Worm (Caenorhabditis elegans): ENCODE results near the gene mig-38.

Gene mig-38

DNA sequence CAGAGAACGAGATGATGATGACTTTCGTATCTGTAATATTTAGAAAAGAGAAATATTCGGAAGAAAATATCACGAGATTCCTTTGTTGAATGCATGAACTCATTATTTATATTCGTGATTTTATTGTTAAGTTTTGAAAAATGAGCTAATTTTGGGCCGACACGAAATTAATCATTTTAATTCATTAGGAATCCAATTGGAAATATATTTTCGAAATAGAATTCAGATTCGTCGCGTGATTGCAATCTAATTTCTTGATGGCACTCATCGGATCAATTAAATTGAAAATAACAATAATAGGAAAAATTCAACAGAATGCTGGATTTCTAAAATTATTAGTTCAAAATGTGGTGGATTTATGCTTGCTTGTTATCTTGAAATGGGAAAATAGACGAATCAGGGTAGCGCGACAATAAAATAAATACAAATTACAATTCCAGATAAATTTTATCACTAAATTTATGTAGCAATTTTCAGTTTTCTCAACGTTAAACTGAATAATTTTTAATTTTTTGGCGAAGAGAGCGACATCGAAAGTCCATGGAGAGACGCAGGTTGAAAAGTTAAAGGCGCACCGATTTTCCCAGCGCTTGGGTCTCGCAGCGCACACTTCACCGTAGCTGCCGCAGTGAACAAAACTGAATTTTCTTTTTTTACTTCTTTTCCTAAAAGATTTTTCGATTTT lies 7.8 kb downstream of the mig-38 start (continued):
- TF ChIP-seq unc-62 (GFP tag; optimal IDR thresholded peaks at IDR 0.05) (no peak), zag-1 (tag; optimal IDR thresholded peaks at IDR 0.05) (no peak)

ce11 chrIV:11602498-11603068 lies 8.5 kb downstream of the mig-38 start, which contains the start of gene rps-11:
Gene rps-11 (plus strand): TSS chrIV:11602641.
- TF ChIP-seq Y55F3AM.14 (GFP tag; optimal IDR thresholded peaks at IDR 0.05), result no peak
- TF ChIP-seq mab-5 (tag; optimal IDR thresholded peaks at IDR 0.05), result no peak
- no peak for TF ChIP-seq elt-3 (tag; optimal IDR thresholded peaks at IDR 0.05)
- TF ChIP-seq peb-1 (tag; optimal IDR thresholded peaks at IDR 0.05), result no peak
- no peak for TF ChIP-seq nhr-10 (tag; optimal IDR thresholded peaks at IDR 0.05)
- TF ChIP-seq ztf-11 (tag; optimal IDR thresholded peaks at IDR 0.05), result no peak
- no peak for TF ChIP-seq nhr-12 (tag; optimal IDR thresholded peaks at IDR 0.05)

ce11 chrIV:11603265-11603840 lies 9.3 kb downstream of the mig-38 start:
- TF ChIP-seq ceh-16 (tag; optimal IDR thresholded peaks at IDR 0.05) (no peak), fos-1 (tag; optimal IDR thresholded peaks at IDR 0.05) (no peak), ztf-11 (tag; optimal IDR thresholded peaks at IDR 0.05) (no peak), sem-4 (tag; optimal IDR thresholded peaks at IDR 0.05) (no peak), alr-1 (tag; optimal IDR thresholded peaks at IDR 0.05) (no peak), nhr-11 (tag; optimal IDR thresholded peaks at IDR 0.05) (no peak), nhr-23 (tag; optimal IDR thresholded peaks at IDR 0.05) (no peak), lsy-2 (tag; optimal IDR thresholded peaks at IDR 0.05) (no peak), aly-2 (tag; optimal IDR thresholded peaks at IDR 0.05) (no peak), nhr-237 (tag; optimal IDR thresholded peaks at IDR 0.05) (no peak), gmeb-1 (tag; optimal IDR thresholded peaks at IDR 0.05) (no peak), ZK546.5 (tag; optimal IDR thresholded peaks at IDR 0.05) (no peak), F13H6.1 (tag; optimal IDR thresholded peaks at IDR 0.05) (no peak), unc-62 (GFP tag; optimal IDR thresholded peaks at IDR 0.05) (no peak), sma-3 (GFP tag; optimal IDR thresholded peaks at IDR 0.05) (no peak), crh-2 (tag; optimal IDR thresholded peaks at IDR 0.05) (no peak), dmd-4 (tag; optimal IDR thresholded peaks at IDR 0.05) (no peak), snpc-4 (tag; optimal IDR thresholded peaks at IDR 0.05) (no peak), ceh-82 (tag; optimal IDR thresholded peaks at IDR 0.05) (no peak)

ce11 chrIV:11604909-11605308 lies 10.9 kb downstream of the mig-38 start, which contains the start of the genes ragc-1 and Y24F12A.1:
Gene ragc-1 (minus strand): TSS chrIV:11604933.
Gene Y24F12A.1 (plus strand): TSS chrIV:11605254.
- TF ChIP-seq nhr-12 (tag; optimal IDR thresholded peaks at IDR 0.05) (no peak), ama-1 (optimal IDR thresholded peaks at IDR 0.05) (no peak), snpc-4 (tag; optimal IDR thresholded peaks at IDR 0.05) (peak; percentile 18), ZK546.5 (tag; optimal IDR thresholded peaks at IDR 0.05) (no peak), lin-11 (tag; optimal IDR thresholded peaks at IDR 0.05) (no peak), nhr-21 (tag; optimal IDR thresholded peaks at IDR 0.05) (no peak), nhr-25 (tag; optimal IDR thresholded peaks at IDR 0.05) (peak; percentile 51), zag-1 (tag; optimal IDR thresholded peaks at IDR 0.05) (no peak), ceh-16 (tag; optimal IDR thresholded peaks at IDR 0.05) (no peak), lin-13 (GFP tag; optimal IDR thresholded peaks at IDR 0.05) (peak; percentile 27), egl-27 (tag; optimal IDR thresholded peaks at IDR 0.05) (no peak), nhr-237 (tag; optimal IDR thresholded peaks at IDR 0.05) (no peak), fos-1 (tag; optimal IDR thresholded peaks at IDR 0.05) (peak; percentile 13), ceh-82 (tag; optimal IDR thresholded peaks at IDR 0.05) (no peak), aly-2 (tag; optimal IDR thresholded peaks at IDR 0.05) (no peak), R02D3.7 (tag; optimal IDR thresholded peaks at IDR 0.05) (no peak), lsy-2 (tag; optimal IDR thresholded peaks at IDR 0.05) (peak in 1 of 2 experiments; percentile 72), unc-39 (tag; optimal IDR thresholded peaks at IDR 0.05) (no peak), ztf-1 (GFP tag; conservative IDR thresholded peaks at IDR 0.05) (no peak), C34F6.9 (tag; optimal IDR thresholded peaks at IDR 0.05) (peak; percentile 72), peb-1 (tag; optimal IDR thresholded peaks at IDR 0.05) (no peak), F13H6.1 (tag; optimal IDR thresholded peaks at IDR 0.05) (peak; percentile 29), mab-5 (tag; optimal IDR thresholded peaks at IDR 0.05) (no peak), sem-4 (tag; optimal IDR thresholded peaks at IDR 0.05) (no peak), ztf-11 (tag; optimal IDR thresholded peaks at IDR 0.05) (no peak), mbf-1 (tag; optimal IDR thresholded peaks at IDR 0.05) (no peak), elt-3 (tag; optimal IDR thresholded peaks at IDR 0.05) (no peak), gmeb-1 (tag; optimal IDR thresholded peaks at IDR 0.05) (peak; percentile 40), elt-1 (tag; optimal IDR thresholded peaks at IDR 0.05) (no peak), nhr-11 (tag; optimal IDR thresholded peaks at IDR 0.05) (no peak), nhr-129 (tag; optimal IDR thresholded peaks at IDR 0.05) (peak; percentile 69), skn-1 (tag; optimal IDR thresholded peaks at IDR 0.05) (peak; percentile 30), unc-55 (GFP tag; optimal IDR thresholded peaks at IDR 0.05) (peak; percentile 68), sma-3 (GFP tag; optimal IDR thresholded peaks at IDR 0.05) (peak; percentile 55), blmp-1 (tag; optimal IDR thresholded peaks at IDR 0.05; ENCODE audit: insufficient read depth) (peak; percentile 31), nhr-23 (tag; optimal IDR thresholded peaks at IDR 0.05) (no peak), unc-62 (GFP tag; optimal IDR thresholded peaks at IDR 0.05) (no peak), sma-9 (GFP tag; optimal IDR thresholded peaks at IDR 0.05) (peak; percentile 18), sma-9 (tag; optimal IDR thresholded peaks at IDR 0.05) (no peak)
